Worm (Caenorhabditis elegans): Measurements from ENCODE around the gene cnc-5.
A peak's percentile ranks its signal among the peaks of the same experiment; 100 is the strongest.

cnc-5 gene

DNA sequence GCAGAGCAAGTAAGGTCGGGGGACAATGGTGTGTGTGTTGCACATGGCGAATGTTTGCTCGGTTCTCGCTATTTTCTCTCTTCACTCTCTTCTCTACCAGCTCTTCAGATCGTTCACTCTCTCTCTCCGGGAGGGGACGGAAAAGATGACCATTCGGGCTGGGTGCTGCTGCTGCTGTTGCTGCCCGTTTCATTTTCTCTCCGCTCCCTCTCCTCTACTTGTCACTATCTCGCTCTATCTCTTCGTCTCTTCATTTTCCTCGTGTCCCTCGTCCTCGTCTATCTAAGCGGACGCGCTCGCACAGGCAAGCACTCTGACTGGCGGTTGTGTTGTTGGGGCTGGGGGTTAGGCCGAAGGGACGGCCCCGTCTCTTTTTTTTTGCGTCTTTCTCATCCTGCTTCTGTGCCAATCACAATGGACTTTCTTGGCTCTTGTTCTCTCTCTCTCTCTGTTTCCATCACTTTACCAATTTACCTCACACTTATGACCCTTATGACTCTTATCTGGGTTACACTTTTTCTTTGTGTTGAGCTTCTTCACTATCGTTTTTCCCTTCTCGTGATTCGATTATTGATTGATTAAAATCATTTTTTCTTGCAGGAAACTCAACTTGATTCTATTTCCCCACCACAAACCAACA is 29.4 kb downstream of the cnc-5 start, which contains the start of the genes F53E2.2 and unc-60 (continued):
- TF ChIP-seq repo-1 (tag; optimal IDR thresholded peaks at IDR 0.05) (no peak), nfya-1 (tag; optimal IDR thresholded peaks at IDR 0.05; ENCODE audit: borderline replicate concordance, insufficient read depth) (no peak), bed-2 (GFP tag; IDR thresholded peaks at IDR 0.05) (no peak), xnd-1 (tag; optimal IDR thresholded peaks at IDR 0.05) (no peak), mcd-1 (GFP tag; IDR thresholded peaks at IDR 0.05) (peak; percentile 72), atf-7 (tag; optimal IDR thresholded peaks at IDR 0.05) (peak; percentile 34), Y67H2A.10 (GFP tag; conservative IDR thresholded peaks at IDR 0.05) (no peak), nhr-120 (GFP tag; IDR thresholded peaks at IDR 0.05) (no peak), sea-2 (GFP tag; IDR thresholded peaks at IDR 0.05) (no peak), B0261.1 (tag; optimal IDR thresholded peaks at IDR 0.05) (no peak), F22D6.2 (tag; optimal IDR thresholded peaks at IDR 0.05) (no peak), ZK185.1 (tag; optimal IDR thresholded peaks at IDR 0.05; ENCODE audit: poor library complexity, severe bottlenecking) (peak; percentile 67), tlf-1 (GFP tag; optimal IDR thresholded peaks at IDR 0.05) (no peak), ceh-58 (GFP tag; IDR thresholded peaks at IDR 0.05) (no peak), nfyb-1 (GFP tag; IDR thresholded peaks at IDR 0.05) (peak; percentile 51; the same call in 1 of the 2 replicates), madf-6 (GFP tag; IDR thresholded peaks at IDR 0.05) (no peak), fkh-3 (tag; optimal IDR thresholded peaks at IDR 0.05) (no peak), cebp-2 (GFP tag; IDR thresholded peaks at IDR 0.05) (0 out of 2 replicates have a peak, but pooled peaks have one; percentile 54), F57A8.1 (GFP tag; optimal IDR thresholded peaks at IDR 0.05) (no peak), lin-54 (GFP tag; optimal IDR thresholded peaks at IDR 0.05) (no peak), ets-4 (GFP tag; optimal IDR thresholded peaks at IDR 0.05) (no peak), rec-8 (tag; optimal IDR thresholded peaks at IDR 0.05) (no peak), chd-7 (tag; optimal IDR thresholded peaks at IDR 0.05) (peak; percentile 17), dox-1 (GFP tag; IDR thresholded peaks at IDR 0.05) (peak; percentile 72), ccch-3 (GFP tag; optimal IDR thresholded peaks at IDR 0.05) (no peak), Y95B8A.8 (GFP tag; IDR thresholded peaks at IDR 0.05) (no peak), hlh-12 (tag; optimal IDR thresholded peaks at IDR 0.05) (no peak), attf-5 (GFP tag; optimal IDR thresholded peaks at IDR 0.05) (peak; percentile 77), F37B4.10 (GFP tag; IDR thresholded peaks at IDR 0.05) (no peak), tbp1 (GFP tag; optimal IDR thresholded peaks at IDR 0.05) (no peak), gei-17 (GFP tag; optimal IDR thresholded peaks at IDR 0.05) (no peak), mel-28 (tag; optimal IDR thresholded peaks at IDR 0.05; ENCODE audit: borderline replicate concordance) (no peak), Y56A3A.18 (GFP tag; IDR thresholded peaks at IDR 0.05) (no peak), him-1 (tag; optimal IDR thresholded peaks at IDR 0.05) (no peak), unc-130 (GFP tag; optimal IDR thresholded peaks at IDR 0.05) (no peak), die-1 (tag; optimal IDR thresholded peaks at IDR 0.05) (peak; percentile 30), ztf-3 (GFP tag; optimal IDR thresholded peaks at IDR 0.05) (no peak), ztf-22 (GFP tag; optimal IDR thresholded peaks at IDR 0.05) (peak; percentile 57), zim-3 (tag; optimal IDR thresholded peaks at IDR 0.05) (no peak), T07F8.4 (tag; optimal IDR thresholded peaks at IDR 0.05) (no peak), attf-6 (GFP tag; IDR thresholded peaks at IDR 0.05) (no peak), dpff-1 (tag; optimal IDR thresholded peaks at IDR 0.05) (no peak), pha-4 (tag; optimal IDR thresholded peaks at IDR 0.05) (no peak), lsy-27 (tag; optimal IDR thresholded peaks at IDR 0.05; ENCODE audit: borderline replicate concordance, insufficient read depth) (no peak), zfh-2 (GFP tag; conservative IDR thresholded peaks at IDR 0.05) (peak; percentile 97), mes-4 (tag; optimal IDR thresholded peaks at IDR 0.05) (no peak), F49E8.2 (tag; optimal IDR thresholded peaks at IDR 0.05; ENCODE audit: insufficient read depth) (no peak), hsf-1 (GFP tag; IDR thresholded peaks at IDR 0.05) (0 out of 2 replicates have a peak, but pooled peaks have one; percentile 40)

Data from whole organism, young adult.